Worm (Caenorhabditis elegans) whole organism, L2 larva: ENCODE data around the gene C30G7.4.

Experiments used
- F13H6.1 ChIP-seq: sonication (generic microtip); optimal IDR thresholded peaks from 2 replicates; lab custom pipeline; 2016; ENCODE audit warnings: missing genetic modification characterization, missing compliant biosample characterization
- ama-1 ChIP-seq: fragments of 150-350 bp; optimal IDR thresholded peaks from 2 replicates; lab custom pipeline; 2018; ENCODE audit warnings: inconsistent platforms
- blmp-1 ChIP-seq: sonication (generic microtip); optimal IDR thresholded peaks from 2 replicates; lab custom pipeline; 2017; ENCODE audit warnings: missing genetic modification characterization, mild to moderate bottlenecking, missing compliant biosample characterization, antibody characterized with exemption, moderate library complexity; ENCODE audit not compliant: insufficient read depth
- egl-27 ChIP-seq: sonication (generic microtip); optimal IDR thresholded peaks from 3 replicates; lab custom pipeline; 2017; ENCODE audit warnings: missing biosample characterization, missing genetic modification reagents, missing genetic modification characterization
- lin-13 ChIP-seq: fragments of 150-350 bp; optimal IDR thresholded peaks from 2 replicates; lab custom pipeline; 2014; ENCODE audit warnings: missing biosample characterization, missing genetic modification reagents, missing genetic modification characterization
- lin-39 ChIP-seq: fragments of 150-350 bp; optimal IDR thresholded peaks from 2 replicates; lab custom pipeline; 2014; ENCODE audit warnings: missing biosample characterization, missing genetic modification reagents, missing genetic modification characterization
- nhr-11 ChIP-seq: fragments of 150-350 bp; optimal IDR thresholded peaks from 2 replicates; lab custom pipeline; 2014; ENCODE audit warnings: missing biosample characterization, missing genetic modification characterization
- snpc-4 ChIP-seq: fragments of 150-350 bp; optimal IDR thresholded peaks from 2 replicates; lab custom pipeline; 2014; ENCODE audit warnings: missing biosample characterization, missing genetic modification characterization
- unc-39 ChIP-seq: fragments of 150-350 bp; optimal IDR thresholded peaks from 2 replicates; lab custom pipeline; 2014; ENCODE audit warnings: missing biosample characterization, missing genetic modification characterization
- unc-62 ChIP-seq: fragments of 150-350 bp; optimal IDR thresholded peaks from 2 replicates; lab custom pipeline; 2014; ENCODE audit warnings: missing biosample characterization, missing genetic modification reagents, missing genetic modification characterization

DNA sequence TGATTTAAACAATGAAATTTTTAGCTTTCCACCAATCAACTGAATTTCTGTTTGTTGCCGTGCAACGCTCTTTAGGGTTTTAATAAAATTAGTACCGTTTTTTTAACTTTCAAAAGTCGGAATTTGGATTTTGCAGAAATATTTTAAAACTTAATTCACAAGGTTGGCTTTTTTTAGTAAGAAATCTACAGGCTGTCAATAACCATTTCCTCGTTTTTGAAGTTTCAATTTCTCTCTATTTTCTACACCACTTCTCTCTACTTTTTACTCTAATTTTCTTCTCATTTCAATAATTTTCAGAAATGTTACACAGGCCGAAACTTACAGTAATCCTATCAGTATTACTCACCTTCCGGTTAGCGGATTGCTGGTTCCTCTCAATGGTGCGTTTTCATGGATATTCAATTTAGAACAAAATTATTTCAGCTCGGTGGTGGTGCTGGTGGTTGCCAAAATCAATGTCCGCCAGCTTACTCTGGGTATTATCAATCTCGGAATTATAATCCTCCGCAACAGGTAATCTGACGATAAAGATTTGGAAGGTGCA is 31.4 kb upstream of the C30G7.4 start, which contains the start of the genes grd-12 and F02D8.1:
- TF ChIP-seq lin-13 (GFP tag; lab: Kevin White, UChicago) (no peak), unc-62 (no peak), egl-27 (tag; lab: Kevin White, UChicago) (no peak), nhr-11 (tag; lab: Kevin White, UChicago) (no peak), snpc-4 (no peak), F13H6.1 (tag; lab: Kevin White, UChicago) (no peak), blmp-1 (tag; lab: Kevin White, UChicago) (no peak), lin-39 (tag; lab: Kevin White, UChicago) (no peak), unc-39 (tag; lab: Kevin White, UChicago) (no peak), ama-1 (lab: Kevin White, UChicago) (no peak)
